Fruit fly (Drosophila melanogaster): ENCODE measurements around the gene CG14374.

CG14374 gene

dm6 chr3R:13403032-13403459, 6.1 kb upstream of the CG14374 start, which contains the start of gene Dpm3 (continued):
- TF ChIP-seq ken (GFP tag; IDR thresholded peaks at IDR 0.05): peak; percentile 51; the same call in 1 of the 3 replicates
- peak; percentile 65 for TF ChIP-seq CG2712 (tag; optimal IDR thresholded peaks at IDR 0.05)
- peak; percentile 87 for TF ChIP-seq CG34224 (GFP tag; IDR thresholded peaks at IDR 0.05; ENCODE audit: partially characterized antibody)
- TF ChIP-seq CG12659 (GFP tag; optimal IDR thresholded peaks at IDR 0.05): peak; percentile 85
- no peak for TF ChIP-seq ash1 (GFP tag; optimal IDR thresholded peaks at IDR 0.05)
- TF ChIP-seq CG4617 (GFP tag; optimal IDR thresholded peaks at IDR 0.05; ENCODE audit: borderline replicate concordance): peak; percentile 60
- no peak for TF ChIP-seq emc (GFP tag; optimal IDR thresholded peaks at IDR 0.05)
- no peak for TF ChIP-seq fd3F (GFP tag; optimal IDR thresholded peaks at IDR 0.05)
- TF ChIP-seq CG10147 (GFP tag; optimal IDR thresholded peaks at IDR 0.05): peak; percentile 57
- no peak for TF ChIP-seq Hand (GFP tag; optimal IDR thresholded peaks at IDR 0.05)
- no peak for TF ChIP-seq Hr78 (GFP tag; optimal IDR thresholded peaks at IDR 0.05)
- no peak for TF ChIP-seq NC2β (GFP tag; optimal IDR thresholded peaks at IDR 0.05)
- TF ChIP-seq CG12236 (GFP tag; optimal IDR thresholded peaks at IDR 0.05): peak; percentile 21
- TF ChIP-seq Nf-YA (GFP tag; IDR thresholded peaks at IDR 0.05): no peak
- peak; percentile 75; the same call in 2 of the 3 replicates for TF ChIP-seq mld (GFP tag; IDR thresholded peaks at IDR 0.05; ENCODE audit: partially characterized antibody)
- TF ChIP-seq pb (GFP tag; optimal IDR thresholded peaks at IDR 0.05): peak; percentile 58
- TF ChIP-seq NC2α (GFP tag; optimal IDR thresholded peaks at IDR 0.05): no peak
- TF ChIP-seq toy (GFP tag; IDR thresholded peaks at IDR 0.05): no peak
- TF ChIP-seq gsb (GFP tag; IDR thresholded peaks at IDR 0.05): no peak
- TF ChIP-seq nmo (GFP tag; optimal IDR thresholded peaks at IDR 0.05): peak; percentile 74
- no peak for TF ChIP-seq CG1233 (GFP tag; optimal IDR thresholded peaks at IDR 0.05)
- TF ChIP-seq Sin3A (optimal IDR thresholded peaks at IDR 0.05): peak; percentile 88
- peak; percentile 96 for TF ChIP-seq stwl (tag; optimal IDR thresholded peaks at IDR 0.05)
- peak; percentile 93 for TF ChIP-seq Scr (GFP tag; IDR thresholded peaks at IDR 0.05; ENCODE audit: partially characterized antibody)
- TF ChIP-seq Hr39 (optimal IDR thresholded peaks at IDR 0.05): no peak
- TF ChIP-seq CG4328 (GFP tag; optimal IDR thresholded peaks at IDR 0.05): no peak
- TF ChIP-seq chm (GFP tag; IDR thresholded peaks at IDR 0.05): no peak
- TF ChIP-seq CG7839 (tag; optimal IDR thresholded peaks at IDR 0.05): peak; percentile 5
- peak; percentile 96 for TF ChIP-seq E2f2 (GFP tag; IDR thresholded peaks at IDR 0.05)
- peak; percentile 60 for TF ChIP-seq row (GFP tag; IDR thresholded peaks at IDR 0.05)
- TF ChIP-seq CG30403 (GFP tag; optimal IDR thresholded peaks at IDR 0.05): peak; percentile 19
- TF ChIP-seq luna (GFP tag; optimal IDR thresholded peaks at IDR 0.05): no peak
- TF ChIP-seq da (GFP tag; optimal IDR thresholded peaks at IDR 0.05): no peak
- peak; percentile 9 for TF ChIP-seq CG7987 (GFP tag; optimal IDR thresholded peaks at IDR 0.05)
- peak; percentile 6 for TF ChIP-seq YL-1 (GFP tag; optimal IDR thresholded peaks at IDR 0.05)
- no peak for TF ChIP-seq caup (GFP tag; optimal IDR thresholded peaks at IDR 0.05; ENCODE audit: severe bottlenecking)
- peak; percentile 8 for TF ChIP-seq CG10654 (GFP tag; optimal IDR thresholded peaks at IDR 0.05)
- TF ChIP-seq CG8388 (GFP tag; optimal IDR thresholded peaks at IDR 0.05): no peak
- TF ChIP-seq zen2 (GFP tag; IDR thresholded peaks at IDR 0.05; ENCODE audit: partially characterized antibody): peak; percentile 84
- TF ChIP-seq CG11695 (GFP tag; IDR thresholded peaks at IDR 0.05): no peak
- no peak for TF ChIP-seq tgo (GFP tag; IDR thresholded peaks at IDR 0.05)
- TF ChIP-seq CG12155 (GFP tag; optimal IDR thresholded peaks at IDR 0.05): peak; percentile 7
- TF ChIP-seq ase (GFP tag; IDR thresholded peaks at IDR 0.05): no peak
- TF ChIP-seq Rx (GFP tag; IDR thresholded peaks at IDR 0.05): no peak
- TF ChIP-seq CG10431 (GFP tag; optimal IDR thresholded peaks at IDR 0.05): no peak
- TF ChIP-seq bab2 (GFP tag; optimal IDR thresholded peaks at IDR 0.05): no peak
- TF ChIP-seq HLH4C (GFP tag; IDR thresholded peaks at IDR 0.05; ENCODE audit: partially characterized antibody): peak; percentile 92
- TF ChIP-seq CG17359 (tag; optimal IDR thresholded peaks at IDR 0.05): no peak
- peak; percentile 17 for TF ChIP-seq PHDP (tag; optimal IDR thresholded peaks at IDR 0.05)
- TF ChIP-seq CG6175 (GFP tag; IDR thresholded peaks at IDR 0.05): no peak
- TF ChIP-seq Sry-β (GFP tag; optimal IDR thresholded peaks at IDR 0.05): peak; percentile 31

Measured in whole organism, embryonic.